Fruit fly (Drosophila melanogaster): ENCODE results near the gene CG15734.
A peak's percentile ranks its signal among the peaks of the same experiment; 100 is the strongest.

Gene CG15734

dm6 chrX:12090195-12090784 lies 3.5 kb upstream of the CG15734 start (continued):
- TF ChIP-seq Spps (tag; optimal IDR thresholded peaks at IDR 0.05), result peak; percentile 26
- no peak for TF ChIP-seq kah (GFP tag; optimal IDR thresholded peaks at IDR 0.05)
- TF ChIP-seq Six4 (GFP tag; optimal IDR thresholded peaks at IDR 0.05), result no peak
- TF ChIP-seq shn (GFP tag; optimal IDR thresholded peaks at IDR 0.05), result no peak
- no peak for TF ChIP-seq rib (GFP tag; IDR thresholded peaks at IDR 0.05)
- peak in 1 of 2 experiments; percentile 40 for TF ChIP-seq bsh (GFP tag; optimal IDR thresholded peaks at IDR 0.05)
- TF ChIP-seq CG1602 (GFP tag; optimal IDR thresholded peaks at IDR 0.05), result no peak
- peak; percentile 4 for TF ChIP-seq gcm (GFP tag; optimal IDR thresholded peaks at IDR 0.05)
- TF ChIP-seq CG6791 (GFP tag; IDR thresholded peaks at IDR 0.05; ENCODE audit: partially characterized antibody), result no peak
- no peak for TF ChIP-seq Usf (GFP tag; optimal IDR thresholded peaks at IDR 0.05)
- TF ChIP-seq CG14667 (GFP tag; IDR thresholded peaks at IDR 0.05), result no peak
- peak; percentile 51 for TF ChIP-seq CG14710 (tag; optimal IDR thresholded peaks at IDR 0.05)
- peak; percentile 17 for TF ChIP-seq CG30403 (GFP tag; optimal IDR thresholded peaks at IDR 0.05)
- peak; percentile 8 for TF ChIP-seq Deaf1 (tag; optimal IDR thresholded peaks at IDR 0.05)
- TF ChIP-seq psq (GFP tag; optimal IDR thresholded peaks at IDR 0.05), result no peak
- peak; percentile 46 for TF ChIP-seq CG8924 (tag; optimal IDR thresholded peaks at IDR 0.05)
- TF ChIP-seq CG32767 (GFP tag; IDR thresholded peaks at IDR 0.05), result no peak
- TF ChIP-seq row (GFP tag; IDR thresholded peaks at IDR 0.05), result peak; percentile 32; the same call in 1 of the 3 replicates
- no peak for TF ChIP-seq Fer3 (tag; optimal IDR thresholded peaks at IDR 0.05)
- no peak for TF ChIP-seq sna (GFP tag; IDR thresholded peaks at IDR 0.05; ENCODE audit: partially characterized antibody)
- no peak for TF ChIP-seq esg (GFP tag; conservative IDR thresholded peaks at IDR 0.05)
- no peak for TF ChIP-seq CG18619 (GFP tag; optimal IDR thresholded peaks at IDR 0.05)
- no peak for TF ChIP-seq CG11456 (GFP tag; IDR thresholded peaks at IDR 0.05)
- TF ChIP-seq Antp (GFP tag; optimal IDR thresholded peaks at IDR 0.05), result no peak
- TF ChIP-seq CG3995 (GFP tag; optimal IDR thresholded peaks at IDR 0.05), result no peak
- no peak for TF ChIP-seq Dfd (GFP tag; optimal IDR thresholded peaks at IDR 0.05)
- no peak for TF ChIP-seq scrt (GFP tag; optimal IDR thresholded peaks at IDR 0.05)
- TF ChIP-seq danr (GFP tag; IDR thresholded peaks at IDR 0.05), result no peak
- TF ChIP-seq ase (GFP tag; IDR thresholded peaks at IDR 0.05), result no peak
- peak; percentile 35 for TF ChIP-seq CG9727 (GFP tag; optimal IDR thresholded peaks at IDR 0.05)
- TF ChIP-seq dimm (GFP tag; IDR thresholded peaks at IDR 0.05), result no peak
- TF ChIP-seq ara (GFP tag; IDR thresholded peaks at IDR 0.05), result no peak
- no peak for TF ChIP-seq H15 (GFP tag; IDR thresholded peaks at IDR 0.05)
- TF ChIP-seq CG2712 (tag; optimal IDR thresholded peaks at IDR 0.05), result peak; percentile 53
- peak; percentile 29 for TF ChIP-seq D19A (tag; optimal IDR thresholded peaks at IDR 0.05)
- TF ChIP-seq knrl (GFP tag; IDR thresholded peaks at IDR 0.05; ENCODE audit: partially characterized antibody), result no peak
- peak; percentile 54; the same call in 2 of the 3 replicates for TF ChIP-seq CG17361 (GFP tag; IDR thresholded peaks at IDR 0.05)
- TF ChIP-seq Taf1 (GFP tag; IDR thresholded peaks at IDR 0.05), result no peak
- no peak for TF ChIP-seq fu2 (GFP tag; optimal IDR thresholded peaks at IDR 0.05)
- TF ChIP-seq CG8478 (optimal IDR thresholded peaks at IDR 0.05), result no peak
- TF ChIP-seq CG5180 (GFP tag; optimal IDR thresholded peaks at IDR 0.05), result no peak
- no peak for TF ChIP-seq wdn (GFP tag; IDR thresholded peaks at IDR 0.05)
- peak; percentile 72 for TF ChIP-seq dmrt11E (tag; optimal IDR thresholded peaks at IDR 0.05)
- no peak for TF ChIP-seq CG11723 (GFP tag; optimal IDR thresholded peaks at IDR 0.05)
- no peak for TF ChIP-seq CG12104 (GFP tag; optimal IDR thresholded peaks at IDR 0.05)
- TF ChIP-seq gsb-n (tag; optimal IDR thresholded peaks at IDR 0.05), result peak; percentile 27
- TF ChIP-seq CG13424 (tag; optimal IDR thresholded peaks at IDR 0.05), result peak; percentile 10
- TF ChIP-seq TFAM (GFP tag; optimal IDR thresholded peaks at IDR 0.05), result no peak
- TF ChIP-seq CG13296 (GFP tag; optimal IDR thresholded peaks at IDR 0.05), result no peak
- 0 out of 2 replicates have a peak, but pooled peaks have one; percentile 21 for TF ChIP-seq CG31441 (GFP tag; IDR thresholded peaks at IDR 0.05)
- no peak for TF ChIP-seq CG13624 (GFP tag; optimal IDR thresholded peaks at IDR 0.05)

Measured in whole organism, embryonic.